Worm (Caenorhabditis elegans) whole organism, young adult: ENCODE results near the gene zer-1.

ENCODE experiments used
- F52B5.7 ChIP-seq: sonication (generic microtip); optimal IDR thresholded peaks from 2 replicates; lab custom pipeline; 2016; ENCODE audit warnings: mild to moderate bottlenecking, missing genetic modification characterization, missing compliant biosample characterization
- F57C9.4 ChIP-seq: sonication (generic microtip); optimal IDR thresholded peaks from 2 replicates; lab custom pipeline; 2017; ENCODE audit warnings: mild to moderate bottlenecking, missing genetic modification characterization, missing compliant biosample characterization
- T07F8.4 ChIP-seq: sonication (generic microtip); optimal IDR thresholded peaks from 2 replicates; lab custom pipeline; 2016; ENCODE audit warnings: mild to moderate bottlenecking, missing genetic modification characterization, moderate library complexity, missing compliant biosample characterization
- Y79H2A.3 ChIP-seq: fragments of 200-800 bp; sonication (Bioruptor generic); conservative IDR thresholded peaks from 2 replicates; pipeline ENCODE4 v1.3.6; 2022; ENCODE audit warnings: missing genetic modification reagents, missing genetic modification characterization, missing compliant biosample characterization
- Y95B8A.8 ChIP-seq: fragments of 200-800 bp; sonication (Bioruptor generic); IDR thresholded peaks from 2 replicates; pipeline ENCODE4 v1.3.6; 2022; ENCODE audit warnings: missing genetic modification reagents, missing genetic modification characterization, missing compliant biosample characterization
- ZK185.1 ChIP-seq: sonication (generic microtip); optimal IDR thresholded peaks from 2 replicates; lab custom pipeline; 2016; ENCODE audit warnings: mild to moderate bottlenecking, missing genetic modification characterization, missing compliant biosample characterization; ENCODE audit not compliant: poor library complexity, severe bottlenecking
- akir-1 ChIP-seq: fragments of 200-800 bp; sonication (Bioruptor generic); optimal IDR thresholded peaks from 2 replicates; lab custom pipeline; 2018; ENCODE audit warnings: mild to moderate bottlenecking, missing genetic modification characterization, moderate library complexity, missing compliant biosample characterization
- ama-1 ChIP-seq, 3 experiments: fragments of 150-350 bp in 1 of 3; sonication (generic microtip) in 2 of 3; optimal IDR thresholded peaks; 2 replicates each; lab custom pipeline; 2014 to 2018; ENCODE audit warnings: missing biosample characterization in 2 of 3, missing genetic modification characterization in 2 of 3, missing genetic modification reagents in 2 of 3
- bed-1 ChIP-seq: fragments of 200-800 bp; sonication (Bioruptor generic); IDR thresholded peaks from 2 replicates; pipeline ENCODE4 v1.3.6; 2022; ENCODE audit warnings: missing genetic modification reagents, missing genetic modification characterization, missing compliant biosample characterization
- cebp-1 ChIP-seq, 2 experiments: fragments of 200-800 bp in 1 of 2; sonication (Bioruptor generic) in 1 of 2; sonication (generic microtip) in 1 of 2; IDR thresholded peaks in 1 of 2; optimal IDR thresholded peaks in 1 of 2; 2 replicates each; pipeline versions ENCODE4 v1.3.6 to Lab custom; 2017 to 2022; ENCODE audit warnings: missing compliant biosample characterization in 2 of 2, missing genetic modification characterization in 2 of 2, mild to moderate bottlenecking in 1 of 2, missing genetic modification reagents in 1 of 2, moderate library complexity in 1 of 2
- ceh-40 ChIP-seq: fragments of 200-800 bp; sonication (Bioruptor generic); IDR thresholded peaks from 2 replicates; pipeline ENCODE4 v1.3.6; 2022; ENCODE audit warnings: missing genetic modification characterization, missing compliant biosample characterization
- ceh-58 ChIP-seq: fragments of 200-800 bp; sonication (Bioruptor generic); IDR thresholded peaks from 2 replicates; pipeline ENCODE4 v1.3.6; 2022; ENCODE audit warnings: missing genetic modification characterization, missing compliant biosample characterization
- ceh-79 ChIP-seq: sonication (generic microtip); optimal IDR thresholded peaks from 2 replicates; lab custom pipeline; 2017; ENCODE audit warnings: mild to moderate bottlenecking, missing genetic modification characterization, missing compliant biosample characterization
- ceh-91 ChIP-seq: fragments of 200-800 bp; sonication (Bioruptor generic); IDR thresholded peaks from 2 replicates; pipeline ENCODE4 v1.3.6; 2022; ENCODE audit warnings: missing genetic modification reagents, missing genetic modification characterization, missing compliant biosample characterization
- dpff-1 ChIP-seq: sonication (generic microtip); optimal IDR thresholded peaks from 2 replicates; lab custom pipeline; 2017; ENCODE audit warnings: mild to moderate bottlenecking, missing genetic modification characterization, missing compliant biosample characterization
- egrh-3 ChIP-seq: fragments of 200-800 bp; sonication (Bioruptor generic); IDR thresholded peaks from 2 replicates; pipeline ENCODE4 v1.3.6; 2022; ENCODE audit warnings: missing genetic modification reagents, missing genetic modification characterization, missing compliant biosample characterization
- gei-17 ChIP-seq: fragments of 200-800 bp; sonication (Bioruptor generic); optimal IDR thresholded peaks from 2 replicates; lab custom pipeline; 2018; ENCODE audit warnings: mild to moderate bottlenecking, missing genetic modification characterization, missing compliant biosample characterization
- hmg-20 ChIP-seq: fragments of 200-800 bp; sonication (Bioruptor generic); IDR thresholded peaks from 2 replicates; pipeline ENCODE4 v1.3.6; 2022; ENCODE audit warnings: missing genetic modification reagents, missing genetic modification characterization, missing compliant biosample characterization
- let-526 ChIP-seq: fragments of 200-800 bp; sonication (Bioruptor generic); IDR thresholded peaks from 2 replicates; pipeline ENCODE4 v1.3.6; 2022; ENCODE audit warnings: missing genetic modification reagents, missing genetic modification characterization, missing compliant biosample characterization
- let-607 ChIP-seq, 2 experiments: fragments of 200-800 bp in 1 of 2; sonication (Bioruptor generic) in 1 of 2; sonication (generic microtip) in 1 of 2; optimal IDR thresholded peaks; 2 replicates each; lab custom pipeline; 2016 to 2018; ENCODE audit warnings: mild to moderate bottlenecking in 2 of 2, missing compliant biosample characterization in 2 of 2, missing genetic modification characterization in 2 of 2, moderate library complexity in 2 of 2, missing genotype in 1 of 2
- lin-40 ChIP-seq: sonication (generic microtip); optimal IDR thresholded peaks from 2 replicates; lab custom pipeline; 2016; ENCODE audit warnings: missing genetic modification characterization, mild to moderate bottlenecking, missing compliant biosample characterization, missing genotype, missing genetic modification reagents
- madf-8 ChIP-seq: fragments of 200-800 bp; sonication (Bioruptor generic); conservative IDR thresholded peaks from 2 replicates; pipeline ENCODE4 v1.3.6; 2022; ENCODE audit warnings: missing genetic modification reagents, missing genetic modification characterization, missing compliant biosample characterization
- mel-28 ChIP-seq: sonication (generic microtip); optimal IDR thresholded peaks from 2 replicates; lab custom pipeline; 2016; ENCODE audit warnings: borderline replicate concordance, mild to moderate bottlenecking, missing genetic modification characterization, missing compliant biosample characterization
- mes-4 ChIP-seq: sonication (generic microtip); optimal IDR thresholded peaks from 2 replicates; lab custom pipeline; 2016; ENCODE audit warnings: missing genotype, missing genetic modification characterization, missing compliant biosample characterization
- nfya-1 ChIP-seq: sonication (generic microtip); optimal IDR thresholded peaks from 2 replicates; lab custom pipeline; 2017; ENCODE audit warnings: antibody characterized with exemption, missing compliant biosample characterization, missing genetic modification characterization, borderline replicate concordance; ENCODE audit not compliant: insufficient read depth
- nhr-120 ChIP-seq: fragments of 200-800 bp; sonication (Bioruptor generic); IDR thresholded peaks from 2 replicates; pipeline ENCODE4 v1.3.6; 2022; ENCODE audit warnings: missing genetic modification characterization, missing compliant biosample characterization
- nhr-179 ChIP-seq: sonication (generic microtip); optimal IDR thresholded peaks from 2 replicates; lab custom pipeline; 2016; ENCODE audit warnings: mild to moderate bottlenecking, missing genetic modification characterization, missing compliant biosample characterization
- nhr-80 ChIP-seq: sonication (generic microtip); optimal IDR thresholded peaks from 2 replicates; lab custom pipeline; 2016; ENCODE audit warnings: missing genetic modification characterization, missing compliant biosample characterization
- pbrm-1 ChIP-seq: fragments of 200-800 bp; sonication (Bioruptor generic); IDR thresholded peaks from 2 replicates; pipeline ENCODE4 v1.3.6; 2022; ENCODE audit warnings: missing genetic modification reagents, missing genetic modification characterization, missing compliant biosample characterization
- pha-4 ChIP-seq: fragments of 150-350 bp; sonication (generic microtip); optimal IDR thresholded peaks from 2 replicates; lab custom pipeline; 2014; ENCODE audit warnings: missing biosample characterization, missing genetic modification reagents, missing genetic modification characterization
- rcor-1 ChIP-seq: fragments of 200-800 bp; sonication (Bioruptor generic); IDR thresholded peaks from 2 replicates; pipeline ENCODE4 v1.3.6; 2022; ENCODE audit warnings: missing genetic modification reagents, missing genetic modification characterization, missing compliant biosample characterization
- repo-1 ChIP-seq: sonication (generic microtip); optimal IDR thresholded peaks from 2 replicates; lab custom pipeline; 2017; ENCODE audit warnings: mild to moderate bottlenecking, missing genetic modification characterization, missing compliant biosample characterization
- rpc-1 ChIP-seq, 2 experiments: fragments of 150-350 bp in 1 of 2; sonication (generic microtip) in 1 of 2; optimal IDR thresholded peaks; 2 replicates each; lab custom pipeline; 2014 to 2018; ENCODE audit warnings: missing biosample characterization in 1 of 2, missing genetic modification characterization in 1 of 2, missing genetic modification reagents in 1 of 2, missing genotype in 1 of 2
- sea-2 ChIP-seq: fragments of 200-800 bp; sonication (Bioruptor generic); IDR thresholded peaks from 2 replicates; pipeline ENCODE4 v1.3.6; 2022; ENCODE audit warnings: missing genetic modification characterization, missing compliant biosample characterization
- snpc-1.3 ChIP-seq: sonication (generic microtip); optimal IDR thresholded peaks from 2 replicates; lab custom pipeline; 2017; ENCODE audit warnings: missing genetic modification characterization, mild to moderate bottlenecking, missing compliant biosample characterization, antibody characterized with exemption, moderate library complexity, missing genotype, missing genetic modification reagents; ENCODE audit not compliant: insufficient read depth
- somi-1 ChIP-seq: fragments of 200-800 bp; sonication (Bioruptor generic); optimal IDR thresholded peaks from 2 replicates; lab custom pipeline; 2018; ENCODE audit warnings: mild to moderate bottlenecking, missing genetic modification characterization, missing compliant biosample characterization
- sptf-2 ChIP-seq: fragments of 200-800 bp; sonication (Bioruptor generic); optimal IDR thresholded peaks from 2 replicates; lab custom pipeline; 2018; ENCODE audit warnings: mild to moderate bottlenecking, missing genetic modification characterization, missing compliant biosample characterization
- tbx-9 ChIP-seq: sonication (generic microtip); optimal IDR thresholded peaks from 2 replicates; lab custom pipeline; 2016; ENCODE audit warnings: borderline replicate concordance, missing genetic modification characterization, inconsistent platforms, missing compliant biosample characterization
- unc-130 ChIP-seq: sonication (generic microtip); optimal IDR thresholded peaks from 2 replicates; lab custom pipeline; 2016; ENCODE audit warnings: missing genetic modification reagents, missing genetic modification characterization, missing compliant biosample characterization
- zim-3 ChIP-seq: sonication (generic microtip); optimal IDR thresholded peaks from 2 replicates; lab custom pipeline; 2017; ENCODE audit warnings: mild to moderate bottlenecking, missing genetic modification characterization, moderate library complexity, missing compliant biosample characterization
- ztf-18 ChIP-seq: sonication (generic microtip); optimal IDR thresholded peaks from 2 replicates; lab custom pipeline; 2016; ENCODE audit warnings: missing genotype, mild to moderate bottlenecking, missing genetic modification characterization, missing compliant biosample characterization
- ztf-22 ChIP-seq: fragments of 200-800 bp; sonication (Bioruptor generic); optimal IDR thresholded peaks from 2 replicates; lab custom pipeline; 2018; ENCODE audit warnings: mild to moderate bottlenecking, missing genetic modification characterization, moderate library complexity, missing compliant biosample characterization
- ztf-26 ChIP-seq: sonication (generic microtip); optimal IDR thresholded peaks from 2 replicates; lab custom pipeline; 2017; ENCODE audit warnings: missing genetic modification characterization, missing compliant biosample characterization
- ztf-28 ChIP-seq: fragments of 200-800 bp; sonication (Bioruptor generic); IDR thresholded peaks from 2 replicates; pipeline ENCODE4 v1.3.6; 2022; ENCODE audit warnings: missing genetic modification reagents, missing genetic modification characterization, missing compliant biosample characterization
- ztf-3 ChIP-seq: fragments of 200-800 bp; sonication (Bioruptor generic); optimal IDR thresholded peaks from 2 replicates; lab custom pipeline; 2018; ENCODE audit warnings: mild to moderate bottlenecking, missing genetic modification characterization, missing compliant biosample characterization
- ztf-6 ChIP-seq: fragments of 200-800 bp; sonication (Bioruptor generic); IDR thresholded peaks from 2 replicates; pipeline ENCODE4 v1.3.6; 2022; ENCODE audit warnings: missing genetic modification reagents, missing genetic modification characterization, missing compliant biosample characterization

zer-1 gene

ce11 chrIII:835713-836278, 50.8 kb downstream of the zer-1 start:
- TF ChIP-seq unc-130 (GFP tag; lab: Kevin White, UChicago): no peak
- TF ChIP-seq ztf-18 (tag; lab: Kevin White, UChicago): no peak
- peak; percentile 75 for TF ChIP-seq hmg-20 (GFP tag; lab: Robert Waterston, UW)
- TF ChIP-seq ceh-79 (tag; lab: Kevin White, UChicago): peak; percentile 92
- peak; percentile 90 for TF ChIP-seq Y79H2A.3
- peak; percentile 62 for TF ChIP-seq pha-4 (tag; lab: Kevin White, UChicago)
- TF ChIP-seq akir-1 (GFP tag; lab: Kevin White, UChicago): peak; percentile 42
- peak; percentile 83 for TF ChIP-seq lin-40 (tag; lab: Kevin White, UChicago)
- peak; percentile 45 for TF ChIP-seq nhr-179 (tag; lab: Kevin White, UChicago)
- TF ChIP-seq cebp-1 (GFP tag; IDR thresholded peaks at IDR 0.05; lab: Robert Waterston, UW): peak; percentile 83
- TF ChIP-seq cebp-1 (tag; optimal IDR thresholded peaks at IDR 0.05; lab: Kevin White, UChicago): peak; percentile 93
- TF ChIP-seq mes-4 (tag; lab: Kevin White, UChicago): no peak
- peak; percentile 68 to 83 for TF ChIP-seq let-607 (tag; optimal IDR thresholded peaks at IDR 0.05; lab: Kevin White, UChicago)
- peak; percentile 92; the same call in 1 of the 2 replicates for TF ChIP-seq nhr-120 (GFP tag; lab: Robert Waterston, UW)
- no peak for TF ChIP-seq madf-8 (GFP tag; lab: Robert Waterston, UW)
- TF ChIP-seq sptf-2 (GFP tag; lab: Kevin White, UChicago): peak; percentile 77
- peak; percentile 91 for TF ChIP-seq Y95B8A.8 (GFP tag; lab: Robert Waterston, UW)
- TF ChIP-seq ztf-3 (GFP tag; lab: Kevin White, UChicago): peak; percentile 91
- TF ChIP-seq let-526 (GFP tag; lab: Robert Waterston, UW): no peak; the same call in none of the 2 replicates
- TF ChIP-seq ama-1 (optimal IDR thresholded peaks at IDR 0.05; lab: Kevin White, UChicago): peak; percentile 91
- TF ChIP-seq ama-1 (GFP tag; optimal IDR thresholded peaks at IDR 0.05; lab: Kevin White, UChicago): peak in 1 of 2 experiments; percentile 65
- TF ChIP-seq F52B5.7 (tag; lab: Kevin White, UChicago): peak; percentile 99
- peak; percentile 94 for TF ChIP-seq ceh-40 (GFP tag; lab: Robert Waterston, UW)
- no peak for TF ChIP-seq ztf-28 (GFP tag; lab: Robert Waterston, UW)
- TF ChIP-seq tbx-9 (tag; lab: Kevin White, UChicago): peak; percentile 97
- peak; percentile 83 for TF ChIP-seq rcor-1 (GFP tag; lab: Robert Waterston, UW)
- TF ChIP-seq nfya-1 (tag; lab: Kevin White, UChicago): no peak
- TF ChIP-seq pbrm-1 (GFP tag; lab: Robert Waterston, UW): peak; percentile 96
- peak; percentile 100 for TF ChIP-seq zim-3 (tag; lab: Kevin White, UChicago)
- peak; percentile 86 for TF ChIP-seq somi-1 (GFP tag; lab: Kevin White, UChicago)
- TF ChIP-seq ceh-58 (GFP tag; lab: Robert Waterston, UW): peak; percentile 88; the same call in 1 of the 2 replicates
- no peak for TF ChIP-seq T07F8.4 (tag; lab: Kevin White, UChicago)
- TF ChIP-seq ceh-91 (GFP tag; lab: Robert Waterston, UW): no peak
- TF ChIP-seq ztf-6: peak; percentile 43; the same call in 1 of the 2 replicates
- peak; percentile 88 for TF ChIP-seq ztf-26 (tag; lab: Kevin White, UChicago)
- peak; percentile 90 for TF ChIP-seq mel-28
- TF ChIP-seq F57C9.4 (tag; lab: Kevin White, UChicago): peak; percentile 98
- peak; percentile 99 for TF ChIP-seq repo-1 (tag; lab: Kevin White, UChicago)
- TF ChIP-seq rpc-1 (optimal IDR thresholded peaks at IDR 0.05; lab: Kevin White, UChicago): no peak
- TF ChIP-seq rpc-1 (tag; optimal IDR thresholded peaks at IDR 0.05; lab: Kevin White, UChicago): no peak
- peak; percentile 74; the same call in 1 of the 2 replicates for TF ChIP-seq bed-1 (GFP tag; lab: Robert Waterston, UW)
- peak; percentile 34; the same call in 1 of the 2 replicates for TF ChIP-seq egrh-3 (GFP tag; lab: Robert Waterston, UW)
- TF ChIP-seq gei-17 (GFP tag; lab: Kevin White, UChicago): peak; percentile 83
- TF ChIP-seq nhr-80 (tag; lab: Kevin White, UChicago): peak; percentile 31
- TF ChIP-seq dpff-1 (tag; lab: Kevin White, UChicago): peak; percentile 100
- peak; percentile 92 for TF ChIP-seq ztf-22
- no peak for TF ChIP-seq snpc-1.3
- peak; percentile 61 for TF ChIP-seq ZK185.1
- no peak for TF ChIP-seq sea-2 (GFP tag; lab: Robert Waterston, UW)
